Worm (Caenorhabditis elegans) whole organism, L4 larva: ENCODE measurements around the gene C44H4.4.

Source experiments
- D1046.2 ChIP-seq: fragments of 200-800 bp; sonication (Bioruptor generic); IDR thresholded peaks from 2 replicates; pipeline ENCODE4 v1.3.6; 2022; ENCODE audit warnings: missing genetic modification characterization, missing compliant biosample characterization
- F37D6.2 ChIP-seq: sonication (generic microtip); optimal IDR thresholded peaks from 2 replicates; lab custom pipeline; 2016; ENCODE audit warnings: mild to moderate bottlenecking, missing genetic modification characterization, missing compliant biosample characterization
- F49E8.2 ChIP-seq: sonication (generic microtip); optimal IDR thresholded peaks from 2 replicates; lab custom pipeline; 2016; ENCODE audit warnings: missing compliant biosample characterization, mild to moderate bottlenecking, missing genetic modification characterization, borderline replicate concordance
- Y105C5A.15 ChIP-seq: fragments of 200-800 bp; sonication (Bioruptor generic); IDR thresholded peaks from 2 replicates; pipeline ENCODE4 v1.3.6; 2022; ENCODE audit warnings: missing genetic modification characterization, missing compliant biosample characterization
- Y5F2A.4 ChIP-seq: fragments of 200-800 bp; sonication (Bioruptor generic); optimal IDR thresholded peaks from 2 replicates; lab custom pipeline; 2018; ENCODE audit warnings: mild to moderate bottlenecking, missing genetic modification characterization, missing compliant biosample characterization
- Y75B8A.6 ChIP-seq: fragments of 200-800 bp; sonication (Bioruptor generic); IDR thresholded peaks from 2 replicates; pipeline ENCODE4 v1.3.6; 2022; ENCODE audit warnings: missing genetic modification reagents, missing genetic modification characterization, missing compliant biosample characterization
- aha-1 ChIP-seq: fragments of 150-350 bp; peaks from one replicate; lab custom pipeline; 2014; ENCODE audit warnings: missing biosample characterization, missing genetic modification characterization
- aly-2 ChIP-seq: sonication (generic microtip); optimal IDR thresholded peaks from 2 replicates; lab custom pipeline; 2018; ENCODE audit warnings: missing biosample characterization, missing genetic modification characterization
- ceh-28 ChIP-seq: fragments of 150-350 bp; optimal IDR thresholded peaks from 2 replicates; lab custom pipeline; 2014; ENCODE audit warnings: missing biosample characterization, missing genetic modification reagents, missing genetic modification characterization
- ceh-62 ChIP-seq: sonication (generic microtip); optimal IDR thresholded peaks from 2 replicates; lab custom pipeline; 2017; ENCODE audit warnings: missing biosample characterization, missing genetic modification characterization
- ces-1 ChIP-seq: fragments of 150-350 bp; sonication (generic microtip); optimal IDR thresholded peaks from 4 replicates; lab custom pipeline; 2014; ENCODE audit warnings: missing biosample characterization, missing genetic modification reagents, missing genetic modification characterization
- ctbp-1 ChIP-seq: fragments of 200-800 bp; sonication (Bioruptor generic); IDR thresholded peaks from 2 replicates; pipeline ENCODE4 v1.3.6; 2022; ENCODE audit warnings: missing genetic modification reagents, missing genetic modification characterization, missing compliant biosample characterization
- daf-16 ChIP-seq, 3 experiments: sonication (generic microtip); optimal IDR thresholded peaks; 2 replicates each; lab custom pipeline; 2016 to 2017; ENCODE audit warnings: missing genetic modification characterization in 3 of 3, missing genetic modification reagents in 3 of 3, mild to moderate bottlenecking in 2 of 3, missing compliant biosample characterization in 2 of 3, missing biosample characterization in 1 of 3, moderate library complexity in 1 of 3
- dmd-6 ChIP-seq: fragments of 200-800 bp; sonication (Bioruptor generic); IDR thresholded peaks from 2 replicates; pipeline ENCODE4 v1.3.6; 2022; ENCODE audit warnings: missing genetic modification reagents, missing genetic modification characterization, missing compliant biosample characterization
- egl-43 ChIP-seq: fragments of 200-800 bp; sonication (Bioruptor generic); IDR thresholded peaks from 2 replicates; pipeline ENCODE4 v1.3.6; 2022; ENCODE audit warnings: missing genetic modification reagents, missing genetic modification characterization, missing compliant biosample characterization
- fkh-10 ChIP-seq: fragments of 150-350 bp; optimal IDR thresholded peaks from 2 replicates; lab custom pipeline; 2014; ENCODE audit warnings: missing biosample characterization, missing genetic modification reagents, missing genetic modification characterization
- hif-1 ChIP-seq, 2 experiments: sonication (generic microtip); optimal IDR thresholded peaks; 2 replicates each; lab custom pipeline; 2016 to 2017; ENCODE audit warnings: missing compliant biosample characterization in 2 of 2, missing genetic modification characterization in 2 of 2, missing genetic modification reagents in 2 of 2, missing genotype in 2 of 2, mild to moderate bottlenecking in 1 of 2
- hlh-11 ChIP-seq: fragments of 200-800 bp; sonication (Bioruptor generic); optimal IDR thresholded peaks from 2 replicates; lab custom pipeline; 2018; ENCODE audit warnings: mild to moderate bottlenecking, missing genetic modification characterization, missing compliant biosample characterization
- hlh-30 ChIP-seq: sonication (generic microtip); optimal IDR thresholded peaks from 2 replicates; lab custom pipeline; 2017; ENCODE audit warnings: antibody characterized with exemption, mild to moderate bottlenecking, missing genetic modification characterization, missing compliant biosample characterization; ENCODE audit not compliant: insufficient read depth
- hmg-1.1 ChIP-seq: fragments of 200-800 bp; sonication (Bioruptor generic); IDR thresholded peaks from 2 replicates; pipeline ENCODE4 v1.3.6; 2022; ENCODE audit warnings: missing genetic modification reagents, missing genetic modification characterization, missing compliant biosample characterization
- lir-3 ChIP-seq: sonication (generic microtip); optimal IDR thresholded peaks from 2 replicates; lab custom pipeline; 2016; ENCODE audit warnings: mild to moderate bottlenecking, missing genetic modification characterization, missing compliant biosample characterization
- lsy-2 ChIP-seq, 2 experiments: fragments of 150-350 bp in 1 of 2; sonication (generic microtip) in 1 of 2; optimal IDR thresholded peaks; 2 replicates each; lab custom pipeline; 2014 to 2017; ENCODE audit warnings: missing biosample characterization in 2 of 2, missing genetic modification characterization in 2 of 2
- mdl-1 ChIP-seq, 2 experiments: fragments of 150-350 bp in 1 of 2; sonication (generic microtip) in 1 of 2; optimal IDR thresholded peaks; 2 replicates each; lab custom pipeline; 2014 to 2017; ENCODE audit warnings: missing biosample characterization in 2 of 2, missing genetic modification characterization in 2 of 2
- mdt-29 ChIP-seq: fragments of 200-800 bp; sonication (Bioruptor generic); IDR thresholded peaks from 2 replicates; pipeline ENCODE4 v1.3.6; 2022; ENCODE audit warnings: missing genetic modification reagents, missing genetic modification characterization, missing compliant biosample characterization
- mep-1 ChIP-seq: fragments of 150-350 bp; sonication (generic microtip); optimal IDR thresholded peaks from 3 replicates; lab custom pipeline; 2014; ENCODE audit warnings: missing biosample characterization, missing genetic modification characterization
- mes-2 ChIP-seq: sonication (generic microtip); optimal IDR thresholded peaks from 2 replicates; lab custom pipeline; 2016; ENCODE audit warnings: missing genotype, mild to moderate bottlenecking, missing genetic modification characterization, missing compliant biosample characterization; ENCODE audit not compliant: poor library complexity, severe bottlenecking
- mxl-3 ChIP-seq: fragments of 200-800 bp; sonication (Bioruptor generic); optimal IDR thresholded peaks from 2 replicates; lab custom pipeline; 2018; ENCODE audit warnings: mild to moderate bottlenecking, missing genetic modification characterization, missing compliant biosample characterization
- nhr-28 ChIP-seq: fragments of 150-350 bp; optimal IDR thresholded peaks from 2 replicates; lab custom pipeline; 2014; ENCODE audit warnings: missing biosample characterization, missing genetic modification characterization
- nhr-6 ChIP-seq: fragments of 150-350 bp; optimal IDR thresholded peaks from 2 replicates; lab custom pipeline; 2014; ENCODE audit warnings: missing biosample characterization, missing genetic modification characterization
- pqm-1 ChIP-seq: sonication (generic microtip); optimal IDR thresholded peaks from 2 replicates; lab custom pipeline; 2017; ENCODE audit warnings: missing biosample characterization, missing genetic modification characterization
- rbr-2 ChIP-seq: sonication (generic microtip); optimal IDR thresholded peaks from 2 replicates; lab custom pipeline; 2016; ENCODE audit warnings: missing genotype, missing genetic modification characterization, missing compliant biosample characterization
- set-16 ChIP-seq: fragments of 200-800 bp; sonication (Bioruptor generic); IDR thresholded peaks from 2 replicates; pipeline ENCODE4 v1.3.6; 2022; ENCODE audit warnings: missing genetic modification reagents, missing genetic modification characterization, missing compliant biosample characterization
- snpc-4 ChIP-seq: fragments of 150-350 bp; optimal IDR thresholded peaks from 2 replicates; lab custom pipeline; 2014; ENCODE audit warnings: missing biosample characterization, missing genetic modification characterization
- unc-130 ChIP-seq: sonication (generic microtip); optimal IDR thresholded peaks from 2 replicates; lab custom pipeline; 2016; ENCODE audit warnings: missing genetic modification reagents, missing genetic modification characterization, missing compliant biosample characterization
- unc-62 ChIP-seq, 3 experiments: fragments of 150-350 bp in 1 of 3; sonication (generic microtip); optimal IDR thresholded peaks in 2 of 3; peaks in 1 of 3; 1 replicate in 1 of 3; 2 replicates in 2 of 3; lab custom pipeline; 2014 to 2017; ENCODE audit warnings: missing biosample characterization in 3 of 3, missing genetic modification characterization in 3 of 3, missing genetic modification reagents in 3 of 3, missing genotype in 1 of 3
- ztf-7 ChIP-seq: fragments of 150-350 bp; optimal IDR thresholded peaks from 2 replicates; lab custom pipeline; 2014; ENCODE audit warnings: missing biosample characterization, missing genetic modification characterization

C44H4.4 gene

DNA sequence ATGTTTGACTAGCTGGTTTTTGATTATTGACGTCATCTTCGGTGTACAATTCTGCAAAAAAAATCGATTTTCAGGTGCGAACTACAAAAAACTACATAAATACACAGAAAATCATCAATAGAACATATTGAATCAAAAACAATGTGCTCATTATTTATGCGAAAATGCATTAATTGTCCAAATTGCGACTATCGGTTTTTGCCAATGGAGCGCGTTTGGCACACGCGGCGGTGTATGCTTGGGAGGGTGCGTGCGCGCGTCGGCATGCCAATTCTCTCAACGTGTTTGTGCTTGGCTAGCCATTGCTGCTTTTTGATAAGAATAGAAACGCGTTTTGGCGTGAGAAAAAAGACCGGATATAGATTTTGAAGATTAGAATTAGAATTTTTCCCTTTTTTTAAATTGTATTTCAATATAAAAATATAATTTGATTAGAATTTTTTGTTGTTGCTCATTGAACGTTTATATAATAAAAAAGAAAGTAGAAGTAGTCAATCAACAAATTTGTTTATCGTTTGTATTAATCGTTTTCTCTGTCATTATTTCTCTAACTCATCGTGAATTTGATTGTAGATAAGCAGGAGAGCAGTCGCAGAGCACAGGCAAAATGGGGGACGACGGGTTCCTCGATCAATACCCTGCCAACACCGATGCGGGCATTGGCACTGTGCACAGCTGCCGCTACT, at the start of gene C44H4.4, which contains the start of gene tap-1:
Gene C44H4.4, minus strand, starts transcription at position 51 of the 686 bp plus-strand sequence.
Gene tap-1, plus strand, starts transcription at position 574 of the 686 bp plus-strand sequence.
- TF ChIP-seq lir-3 (tag; lab: Kevin White, UChicago) (no peak), Y75B8A.6 (GFP tag; lab: Robert Waterston, UW) (no peak), mep-1 (tag; lab: Kevin White, UChicago) (peak; percentile 67), nhr-28 (tag; lab: Kevin White, UChicago) (peak; percentile 16), hif-1 (tag; optimal IDR thresholded peaks at IDR 0.05; lab: Kevin White, UChicago) (no peak), mdl-1 (tag; optimal IDR thresholded peaks at IDR 0.05; lab: Kevin White, UChicago) (peak; percentile 38 to 64), hlh-30 (tag; lab: Kevin White, UChicago) (peak; percentile 50), hlh-11 (peak; percentile 46), Y5F2A.4 (GFP tag; lab: Kevin White, UChicago) (no peak), aly-2 (tag; lab: Kevin White, UChicago) (no peak), rbr-2 (tag; lab: Kevin White, UChicago) (peak; percentile 32), lsy-2 (tag; optimal IDR thresholded peaks at IDR 0.05; lab: Kevin White, UChicago) (peak in 1 of 2 experiments; percentile 29), dmd-6 (GFP tag; lab: Robert Waterston, UW) (peak; percentile 55), unc-130 (no peak), pqm-1 (tag; lab: Kevin White, UChicago) (peak; percentile 0), aha-1 (peak; percentile 98), mxl-3 (GFP tag; lab: Kevin White, UChicago) (peak; percentile 90), daf-16 (GFP tag; optimal IDR thresholded peaks at IDR 0.05; lab: Kevin White, UChicago) (no peak), daf-16 (tag; optimal IDR thresholded peaks at IDR 0.05; lab: Kevin White, UChicago) (peak; percentile 59), hmg-1.1 (peak; percentile 7; the same call in 1 of the 2 replicates)
- TF ChIP-seq, all 104 proteins: peak for 13

DNA sequence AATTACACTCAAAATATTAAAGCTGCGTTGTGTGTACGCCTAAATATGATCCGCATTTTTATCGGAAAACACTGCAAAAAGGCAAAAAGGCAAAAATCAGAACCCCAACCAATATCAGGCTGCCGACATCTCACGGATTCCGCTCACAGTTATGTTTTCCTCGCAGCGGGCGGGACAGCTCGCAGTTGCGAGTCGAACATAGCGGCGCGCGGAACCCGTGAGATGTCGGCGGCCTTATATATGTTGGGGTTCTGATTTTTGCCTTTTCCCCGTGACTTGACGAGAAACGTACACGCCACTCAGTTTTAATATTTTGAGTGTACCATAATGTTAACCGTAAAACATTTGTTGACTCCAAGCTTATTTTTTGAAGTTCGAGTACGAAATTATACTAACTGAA, 48.5 kb upstream of the C44H4.4 start:
- TF ChIP-seq D1046.2 (GFP tag; lab: Robert Waterston, UW) (0 out of 2 replicates have a peak, but pooled peaks have one; percentile 30), snpc-4 (tag; lab: Kevin White, UChicago) (peak; percentile 26), ceh-62 (tag; lab: Kevin White, UChicago) (no peak), ctbp-1 (no peak), lir-3 (tag; lab: Kevin White, UChicago) (no peak), egl-43 (GFP tag; lab: Robert Waterston, UW) (0 out of 2 replicates have a peak, but pooled peaks have one; percentile 48)
- TF ChIP-seq, all 104 proteins: peak for 3

DNA sequence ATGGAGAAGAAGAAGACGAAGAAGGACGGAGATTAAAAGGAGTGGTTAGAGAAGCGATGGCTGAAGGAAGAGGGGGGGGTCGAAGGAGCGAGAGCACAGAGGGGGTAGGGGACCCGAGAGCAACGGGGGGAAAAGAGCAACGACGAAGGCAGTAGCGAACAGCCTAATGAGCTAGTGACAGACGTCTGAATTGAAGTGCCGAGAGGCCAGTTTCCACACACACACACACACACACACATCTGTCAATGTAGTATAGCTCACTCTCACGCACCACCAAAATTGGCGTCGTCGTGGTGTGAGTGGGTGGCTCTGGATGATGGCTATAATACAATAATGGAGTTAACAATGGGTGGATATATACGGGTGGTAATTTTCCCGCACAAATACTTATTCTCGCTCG, 47.8 kb upstream of the C44H4.4 start:
- TF ChIP-seq mdt-29 (no peak), ztf-7 (tag; lab: Kevin White, UChicago) (no peak), unc-130 (no peak), egl-43 (GFP tag; lab: Robert Waterston, UW) (peak; percentile 72; the same call in 1 of the 2 replicates), hmg-1.1 (0 out of 2 replicates have a peak, but pooled peaks have one; percentile 44), ceh-28 (tag; lab: Kevin White, UChicago) (no peak), dmd-6 (GFP tag; lab: Robert Waterston, UW) (0 out of 2 replicates have a peak, but pooled peaks have one; percentile 14), unc-62 (GFP tag; optimal IDR thresholded peaks at IDR 0.05 in 1 of 2; lab: Kevin White, UChicago) (peak in 1 of 2 experiments; percentile 62), unc-62 (tag; optimal IDR thresholded peaks at IDR 0.05; lab: Kevin White, UChicago) (no peak), aly-2 (tag; lab: Kevin White, UChicago) (no peak), ces-1 (no peak), Y105C5A.15 (no peak), lsy-2 (tag; optimal IDR thresholded peaks at IDR 0.05; lab: Kevin White, UChicago) (peak in 1 of 2 experiments; percentile 46), hif-1 (tag; optimal IDR thresholded peaks at IDR 0.05; lab: Kevin White, UChicago) (peak in 1 of 2 experiments; percentile 34), nhr-6 (tag; lab: Kevin White, UChicago) (no peak), pqm-1 (tag; lab: Kevin White, UChicago) (no peak), mep-1 (tag; lab: Kevin White, UChicago) (peak; percentile 28), set-16 (GFP tag; lab: Robert Waterston, UW) (peak; percentile 86), fkh-10 (no peak), mes-2 (tag; lab: Kevin White, UChicago) (no peak), F37D6.2 (no peak), F49E8.2 (no peak), mdl-1 (tag; optimal IDR thresholded peaks at IDR 0.05; lab: Kevin White, UChicago) (no peak), ctbp-1 (peak; percentile 68; the same call in 1 of the 2 replicates), aha-1 (peak; percentile 93)
